Fruit fly (Drosophila melanogaster): ENCODE results near the gene CG43740.

Gene CG43740

DNA sequence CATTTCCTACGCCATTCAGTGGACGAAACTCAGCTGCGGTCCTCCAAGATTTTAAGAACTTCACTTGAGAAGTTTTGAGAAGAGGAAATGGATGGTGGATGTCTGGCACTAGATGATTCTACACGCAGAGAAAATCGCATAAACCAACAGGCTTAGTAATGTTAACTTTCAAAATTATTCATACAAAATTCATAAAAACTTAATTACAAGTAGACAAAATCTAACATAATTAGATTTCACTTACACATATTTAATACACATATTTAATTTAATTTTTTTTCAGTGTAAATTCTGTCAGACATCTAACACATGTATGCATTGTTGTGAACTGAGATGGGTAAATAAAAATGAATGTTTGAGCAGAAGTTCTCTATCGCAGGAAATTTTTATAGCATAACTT, 33.3 kb upstream of the CG43740 start (continued):
- TF ChIP-seq hkb (optimal IDR thresholded peaks at IDR 0.05) (no peak), hkb (GFP tag; IDR thresholded peaks at IDR 0.05) (peak; percentile 20; the same call in 1 of the 2 replicates), CG4820 (GFP tag; optimal IDR thresholded peaks at IDR 0.05) (no peak), vfl (GFP tag; optimal IDR thresholded peaks at IDR 0.05) (no peak), salm (tag; optimal IDR thresholded peaks at IDR 0.05) (no peak), CG6254 (GFP tag; optimal IDR thresholded peaks at IDR 0.05) (no peak), ci (GFP tag; IDR thresholded peaks at IDR 0.05) (no peak), Fer1 (GFP tag; optimal IDR thresholded peaks at IDR 0.05) (peak; percentile 29), CG11695 (GFP tag; IDR thresholded peaks at IDR 0.05) (no peak), croc (GFP tag; conservative IDR thresholded peaks at IDR 0.05) (no peak), Antp (GFP tag; optimal IDR thresholded peaks at IDR 0.05) (no peak), pita (GFP tag; optimal IDR thresholded peaks at IDR 0.05) (no peak), CG2678 (tag; optimal IDR thresholded peaks at IDR 0.05) (peak; percentile 51), Ets65A (GFP tag) (peak; percentile 45), CG16813 (GFP tag; IDR thresholded peaks at IDR 0.05; ENCODE audit: partially characterized antibody) (no peak), Dll (GFP tag; IDR thresholded peaks at IDR 0.05; ENCODE audit: partially characterized antibody) (no peak), sens (GFP tag) (no peak), mirr (GFP tag; optimal IDR thresholded peaks at IDR 0.05) (no peak), CG13424 (tag; optimal IDR thresholded peaks at IDR 0.05) (peak; percentile 7), seq (GFP tag; IDR thresholded peaks at IDR 0.05) (no peak), CG1832 (GFP tag; optimal IDR thresholded peaks at IDR 0.05) (no peak), Hr51 (GFP tag; optimal IDR thresholded peaks at IDR 0.05) (peak in 1 of 2 experiments; percentile 39), btn (GFP tag; optimal IDR thresholded peaks at IDR 0.05) (no peak), CG15696 (tag; optimal IDR thresholded peaks at IDR 0.05) (no peak), Max (GFP tag; optimal IDR thresholded peaks at IDR 0.05) (no peak), CG7556 (GFP tag; optimal IDR thresholded peaks at IDR 0.05) (peak; percentile 25), caup (GFP tag; optimal IDR thresholded peaks at IDR 0.05; ENCODE audit: severe bottlenecking) (no peak), ase (GFP tag; IDR thresholded peaks at IDR 0.05) (no peak), CG1603 (tag; optimal IDR thresholded peaks at IDR 0.05) (no peak), Dip3 (GFP tag; optimal IDR thresholded peaks at IDR 0.05) (no peak), Hmx (GFP tag; optimal IDR thresholded peaks at IDR 0.05) (no peak), CG8765 (GFP tag; IDR thresholded peaks at IDR 0.05) (no peak), GATAe (GFP tag; conservative IDR thresholded peaks at IDR 0.05) (no peak), nmo (GFP tag; optimal IDR thresholded peaks at IDR 0.05) (peak; percentile 8), CG10267 (tag; optimal IDR thresholded peaks at IDR 0.05) (no peak), CG13775 (GFP tag; optimal IDR thresholded peaks at IDR 0.05) (no peak), CG12744 (GFP tag; optimal IDR thresholded peaks at IDR 0.05) (no peak), dmrt99B (tag; optimal IDR thresholded peaks at IDR 0.05) (peak; percentile 44), CG4328 (GFP tag; optimal IDR thresholded peaks at IDR 0.05) (no peak), Sox102F (GFP tag; optimal IDR thresholded peaks at IDR 0.05) (peak; percentile 36), grau (tag; optimal IDR thresholded peaks at IDR 0.05) (peak; percentile 22), Elba2 (GFP tag; optimal IDR thresholded peaks at IDR 0.05) (no peak), CG32767 (GFP tag; IDR thresholded peaks at IDR 0.05) (no peak), tio (GFP tag; optimal IDR thresholded peaks at IDR 0.05) (no peak), CG6791 (GFP tag; IDR thresholded peaks at IDR 0.05; ENCODE audit: partially characterized antibody) (no peak), maf-S (GFP tag; optimal IDR thresholded peaks at IDR 0.05) (no peak), CG34224 (GFP tag; IDR thresholded peaks at IDR 0.05; ENCODE audit: partially characterized antibody) (no peak), sob (GFP tag; IDR thresholded peaks at IDR 0.05) (no peak), pan (optimal IDR thresholded peaks at IDR 0.05) (no peak), pan (GFP tag; optimal IDR thresholded peaks at IDR 0.05 in 1 of 2, IDR thresholded peaks at IDR 0.05 in 1 of 2) (peak in 1 of 2 experiments; percentile 32), CG7928 (GFP tag; optimal IDR thresholded peaks at IDR 0.05) (no peak), Fer3 (tag; optimal IDR thresholded peaks at IDR 0.05) (no peak)

Measured in whole organism, embryonic.